Worm (Caenorhabditis elegans): ENCODE data around the gene T24B8.3.
"Not testable (repeated sequence)": the region's sequence is repeated elsewhere in the genome, so short reads cannot be mapped to it uniquely, and the experiment has no call there.

DNA sequence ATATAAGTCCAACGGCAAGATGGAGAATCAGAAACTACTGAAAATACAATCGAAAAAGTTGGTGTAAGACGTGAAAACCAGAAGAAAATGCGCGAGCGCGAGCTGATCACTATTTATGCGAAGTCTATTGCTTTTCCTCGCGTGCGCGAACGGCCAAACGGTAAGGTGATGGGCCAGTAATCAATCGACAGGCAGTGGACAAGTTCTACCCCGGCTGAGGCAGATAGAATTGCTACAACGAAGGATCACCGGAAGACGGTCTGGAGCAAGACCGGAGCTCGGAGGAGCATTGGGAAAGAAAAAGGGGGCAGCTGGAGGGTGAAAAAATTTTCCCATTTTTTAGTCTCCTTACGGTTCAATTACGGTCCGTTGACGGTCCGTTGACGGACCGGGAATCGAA lies 41.7 kb upstream of the T24B8.3 start:
- TF ChIP-seq nhr-77 (tag; optimal IDR thresholded peaks at IDR 0.05); skn-1 (tag; optimal IDR thresholded peaks at IDR 0.05); lin-15B (tag; optimal IDR thresholded peaks at IDR 0.05); aly-2 (tag; optimal IDR thresholded peaks at IDR 0.05); pqm-1 (tag; optimal IDR thresholded peaks at IDR 0.05); aha-1 (tag); mep-1 (tag; optimal IDR thresholded peaks at IDR 0.05); attf-4 (tag; optimal IDR thresholded peaks at IDR 0.05); T20F7.1 (GFP tag; optimal IDR thresholded peaks at IDR 0.05): not testable (repeated sequence)
- TF ChIP-seq snpc-1.2 (GFP tag; IDR thresholded peaks at IDR 0.05) (peak; percentile 91), F26F4.8 (GFP tag; conservative IDR thresholded peaks at IDR 0.05) (peak; percentile 89)
